Fruit fly (Drosophila melanogaster) whole organism, embryonic: ENCODE data around the gene CG2247.

Source experiments
- Asciz ChIP-seq: fragments of 200-800 bp; sonication (Bioruptor generic); optimal IDR thresholded peaks from 2 replicates; lab custom pipeline; 2017; ENCODE audit warnings: missing biosample characterization, mild to moderate bottlenecking, missing genetic modification characterization, missing genetic modification reagents
- CG11247 ChIP-seq: fragments of 200-800 bp; sonication (Bioruptor generic); IDR thresholded peaks from 2 replicates; pipeline ENCODE4 v1.3.6; 2022; ENCODE audit warnings: missing biosample characterization, missing genetic modification characterization
- CG13296 ChIP-seq: fragments of 200-800 bp; sonication (Bioruptor generic); optimal IDR thresholded peaks from 3 replicates; lab custom pipeline; 2018; ENCODE audit warnings: missing biosample characterization, mild to moderate bottlenecking, missing genetic modification characterization
- CG14441 ChIP-seq: fragments of 200-800 bp; sonication (Bioruptor generic); IDR thresholded peaks from 2 replicates; pipeline ENCODE4 v1.3.6; 2022; ENCODE audit warnings: missing biosample characterization, missing genetic modification characterization
- CG15601 ChIP-seq: fragments of 200-800 bp; sonication (Bioruptor generic); optimal IDR thresholded peaks from 3 replicates; lab custom pipeline; 2019; ENCODE audit warnings: missing biosample characterization, mild to moderate bottlenecking, missing genetic modification characterization, moderate library complexity
- CG1602 ChIP-seq: fragments of 200-800 bp; sonication (Bioruptor generic); optimal IDR thresholded peaks from 3 replicates; lab custom pipeline; 2016; ENCODE audit warnings: missing biosample characterization, missing genetic modification characterization
- CG17361 ChIP-seq: fragments of 200-800 bp; sonication (Bioruptor generic); IDR thresholded peaks from 3 replicates; pipeline ENCODE4 v1.3.6; 2022; ENCODE audit warnings: missing biosample characterization, missing genetic modification characterization
- CG17802 ChIP-seq: fragments of 200-800 bp; sonication (Bioruptor generic); optimal IDR thresholded peaks from 2 replicates; lab custom pipeline; 2018; ENCODE audit warnings: missing biosample characterization, mild to moderate bottlenecking, missing genetic modification characterization, moderate library complexity
- CG17829 ChIP-seq: fragments of 200-800 bp; optimal IDR thresholded peaks from 2 replicates; lab custom pipeline; 2019; ENCODE audit warnings: missing biosample characterization, mild to moderate bottlenecking, missing genetic modification characterization, moderate library complexity
- CG18476 ChIP-seq: fragments of 200-800 bp; sonication (Bioruptor generic); optimal IDR thresholded peaks from 2 replicates; lab custom pipeline; 2016; ENCODE audit warnings: missing biosample characterization, mild to moderate bottlenecking, missing genetic modification characterization
- CG18599 ChIP-seq: fragments of 200-800 bp; sonication (Bioruptor generic); optimal IDR thresholded peaks from 3 replicates; lab custom pipeline; 2017; ENCODE audit warnings: missing biosample characterization, missing genetic modification characterization, mild to moderate bottlenecking, moderate library complexity, missing genetic modification reagents
- CG2712 ChIP-seq: fragments of 200-800 bp; optimal IDR thresholded peaks from 3 replicates; lab custom pipeline; 2019; ENCODE audit warnings: missing biosample characterization, mild to moderate bottlenecking, missing genetic modification characterization, moderate library complexity
- CG30403 ChIP-seq: fragments of 200-800 bp; sonication (Bioruptor generic); optimal IDR thresholded peaks from 3 replicates; lab custom pipeline; 2016; ENCODE audit warnings: missing biosample characterization, missing genetic modification characterization
- CG32767 ChIP-seq: fragments of 200-800 bp; sonication (Bioruptor generic); IDR thresholded peaks from 2 replicates; pipeline ENCODE4 v1.3.6; 2022; ENCODE audit warnings: missing biosample characterization, missing genetic modification characterization
- CG32772 ChIP-seq: fragments of 200-800 bp; sonication (Bioruptor generic); IDR thresholded peaks from 2 replicates; pipeline ENCODE4 v1.3.6; 2022; ENCODE audit warnings: missing biosample characterization, missing genetic modification characterization
- CG4820 ChIP-seq: fragments of 200-800 bp; sonication (Bioruptor generic); optimal IDR thresholded peaks from 3 replicates; lab custom pipeline; 2016; ENCODE audit warnings: missing biosample characterization, missing genetic modification characterization
- CG7357 ChIP-seq: fragments of 200-800 bp; sonication (Bioruptor generic); IDR thresholded peaks from 3 replicates; pipeline ENCODE4 v1.3.6; 2022; ENCODE audit warnings: missing biosample characterization, missing genetic modification characterization
- CG7556 ChIP-seq: fragments of 200-800 bp; sonication (Bioruptor generic); optimal IDR thresholded peaks from 2 replicates; lab custom pipeline; 2017; ENCODE audit warnings: missing biosample characterization, mild to moderate bottlenecking, missing genetic modification characterization
- CG7839 ChIP-seq: fragments of 200-800 bp; sonication (Bioruptor generic); optimal IDR thresholded peaks from 3 replicates; lab custom pipeline; 2018; ENCODE audit warnings: missing biosample characterization, mild to moderate bottlenecking, missing genetic modification characterization, moderate library complexity
- CG8388 ChIP-seq: fragments of 200-800 bp; sonication (Bioruptor generic); optimal IDR thresholded peaks from 2 replicates; lab custom pipeline; 2019; ENCODE audit warnings: missing biosample characterization, mild to moderate bottlenecking, missing genetic modification characterization, moderate library complexity
- CTCF ChIP-seq: fragments of 200-800 bp; sonication (Bioruptor generic); optimal IDR thresholded peaks from 2 replicates; lab custom pipeline; 2017; ENCODE audit warnings: missing biosample characterization, mild to moderate bottlenecking, missing genetic modification characterization, moderate library complexity
- CoRest ChIP-seq: fragments of 200-800 bp; sonication (Bioruptor generic); optimal IDR thresholded peaks from 3 replicates; lab custom pipeline; 2018; ENCODE audit warnings: missing biosample characterization, mild to moderate bottlenecking, missing genetic modification characterization, moderate library complexity
- CrebB ChIP-seq: fragments of 200-800 bp; sonication (Bioruptor generic); optimal IDR thresholded peaks from 3 replicates; lab custom pipeline; 2018; ENCODE audit warnings: missing biosample characterization, mild to moderate bottlenecking, missing genetic modification characterization
- Dbx ChIP-seq: fragments of 200-800 bp; sonication (Bioruptor generic); IDR thresholded peaks from 3 replicates; pipeline ENCODE4 v1.3.6; 2022; ENCODE audit warnings: missing biosample characterization, missing genetic modification characterization
- Eip74EF ChIP-seq, 2 experiments: fragments of 200-800 bp in 1 of 2; fragments of >200 bp in 1 of 2; sonication (Bioruptor generic) in 1 of 2; optimal IDR thresholded peaks; 2 replicates each; lab custom pipeline; 2017 to 2019; ENCODE audit warnings: missing biosample characterization in 2 of 2, missing genetic modification characterization in 2 of 2, mild to moderate bottlenecking in 1 of 2, moderate library complexity in 1 of 2
- Gug ChIP-seq: fragments of 200-800 bp; sonication (Bioruptor generic); IDR thresholded peaks from 4 replicates; pipeline ENCODE4 v1.3.6; 2022; ENCODE audit warnings: missing biosample characterization, missing genetic modification characterization
- Hsf ChIP-seq: fragments of 200-800 bp; sonication (Bioruptor generic); optimal IDR thresholded peaks from 3 replicates; lab custom pipeline; 2016; ENCODE audit warnings: missing biosample characterization, missing genetic modification characterization
- Med ChIP-seq: fragments of 200-800 bp; sonication (Bioruptor generic); peaks from one replicate; lab custom pipeline; 2016; ENCODE audit warnings: missing biosample characterization, missing genetic modification characterization, mild to moderate bottlenecking, inconsistent platforms, moderate library complexity
- NfI ChIP-seq: fragments of 200-800 bp; sonication (Bioruptor generic); optimal IDR thresholded peaks from 3 replicates; lab custom pipeline; 2018; ENCODE audit warnings: missing biosample characterization, mild to moderate bottlenecking, missing genetic modification characterization, moderate library complexity
- Oaz ChIP-seq: fragments of 200-800 bp; sonication (Bioruptor generic); IDR thresholded peaks from 2 replicates; pipeline ENCODE4 v1.3.6; 2022; ENCODE audit warnings: missing biosample characterization, missing genetic modification characterization
- Ptx1 ChIP-seq: fragments of 200-800 bp; sonication (Bioruptor generic); IDR thresholded peaks from 2 replicates; pipeline ENCODE4 v1.3.6; 2022; ENCODE audit warnings: missing biosample characterization, missing genetic modification characterization
- Xbp1 ChIP-seq: fragments of 200-800 bp; sonication (Bioruptor generic); optimal IDR thresholded peaks from 3 replicates; lab custom pipeline; 2016; ENCODE audit warnings: missing biosample characterization, mild to moderate bottlenecking, missing genetic modification characterization
- Xrp1 ChIP-seq: fragments of 200-800 bp; sonication (Bioruptor generic); IDR thresholded peaks from 2 replicates; pipeline ENCODE4 v1.3.6; 2022; ENCODE audit warnings: missing biosample characterization, missing genetic modification characterization
- chn ChIP-seq: fragments of 200-800 bp; sonication (Bioruptor generic); optimal IDR thresholded peaks from 2 replicates; lab custom pipeline; 2016; ENCODE audit warnings: missing biosample characterization, missing genetic modification characterization
- cwo ChIP-seq: fragments of 200-800 bp; sonication (Bioruptor generic); optimal IDR thresholded peaks from 3 replicates; lab custom pipeline; 2017; ENCODE audit warnings: missing biosample characterization, missing genetic modification characterization, mild to moderate bottlenecking, moderate library complexity, missing genetic modification reagents
- esg ChIP-seq: fragments of 200-800 bp; sonication (Bioruptor generic); conservative IDR thresholded peaks from 2 replicates; pipeline ENCODE4 v1.3.6; 2022; ENCODE audit warnings: missing biosample characterization, missing genetic modification characterization
- eve ChIP-seq, 2 experiments: fragments of >200 bp; optimal IDR thresholded peaks; 2 replicates each; lab custom pipeline; 2017; ENCODE audit warnings: missing biosample characterization in 2 of 2, missing genetic modification characterization in 2 of 2
- fd102C ChIP-seq: fragments of 200-800 bp; sonication (Bioruptor generic); optimal IDR thresholded peaks from 2 replicates; lab custom pipeline; 2018; ENCODE audit warnings: missing biosample characterization, mild to moderate bottlenecking, missing genetic modification characterization, moderate library complexity
- jing ChIP-seq: fragments of 200-800 bp; sonication (Bioruptor generic); optimal IDR thresholded peaks from 2 replicates; lab custom pipeline; 2018; ENCODE audit warnings: missing biosample characterization, mild to moderate bottlenecking, missing genetic modification characterization
- kah ChIP-seq: fragments of 200-800 bp; sonication (Bioruptor generic); optimal IDR thresholded peaks from 2 replicates; lab custom pipeline; 2018; ENCODE audit warnings: missing biosample characterization, mild to moderate bottlenecking, missing genetic modification characterization
- prd ChIP-seq, 3 experiments: fragments of >200 bp in 2 of 3; fragments of 200-800 bp in 1 of 3; sonication (Bioruptor generic) in 1 of 3; optimal IDR thresholded peaks in 2 of 3; IDR thresholded peaks in 1 of 3; 2 replicates in 2 of 3; 3 replicates in 1 of 3; pipeline versions ENCODE4 v1.3.6 to Lab custom; 2017 to 2022; ENCODE audit warnings: missing biosample characterization in 1 of 3, missing genetic modification characterization in 1 of 3
- row ChIP-seq: fragments of 200-800 bp; sonication (Bioruptor generic); IDR thresholded peaks from 3 replicates; pipeline ENCODE4 v1.3.6; 2022; ENCODE audit warnings: missing biosample characterization, missing genetic modification characterization
- sd ChIP-seq: fragments of 200-800 bp; sonication (Bioruptor generic); optimal IDR thresholded peaks from 3 replicates; lab custom pipeline; 2018; ENCODE audit warnings: missing biosample characterization, mild to moderate bottlenecking, missing genetic modification characterization, moderate library complexity
- sima ChIP-seq: fragments of 200-800 bp; sonication (Bioruptor generic); optimal IDR thresholded peaks from 2 replicates; lab custom pipeline; 2016; ENCODE audit warnings: missing biosample characterization, missing genetic modification characterization
- slbo ChIP-seq: fragments of 200-800 bp; sonication (Bioruptor generic); IDR thresholded peaks from 2 replicates; pipeline ENCODE4 v1.3.6; 2022; ENCODE audit warnings: missing biosample characterization, missing genetic modification characterization
- sqz ChIP-seq: fragments of 200-800 bp; sonication (Bioruptor generic); optimal IDR thresholded peaks from 3 replicates; lab custom pipeline; 2018; ENCODE audit warnings: missing biosample characterization, mild to moderate bottlenecking, missing genetic modification characterization
- tgo ChIP-seq: fragments of 200-800 bp; sonication (Bioruptor generic); IDR thresholded peaks from 3 replicates; pipeline ENCODE4 v1.3.6; 2022; ENCODE audit warnings: missing biosample characterization, missing genetic modification characterization
- trem ChIP-seq: fragments of 200-800 bp; optimal IDR thresholded peaks from 3 replicates; lab custom pipeline; 2019; ENCODE audit warnings: missing biosample characterization, mild to moderate bottlenecking, missing genetic modification characterization, moderate library complexity
- ttk ChIP-seq: fragments of 200-800 bp; sonication (Bioruptor generic); IDR thresholded peaks from 2 replicates; pipeline ENCODE4 v2.1.2; 2022; ENCODE audit warnings: missing biosample characterization, missing genetic modification characterization
- zf30C ChIP-seq: fragments of 200-800 bp; sonication (Bioruptor generic); optimal IDR thresholded peaks from 3 replicates; lab custom pipeline; 2018; ENCODE audit warnings: missing biosample characterization, mild to moderate bottlenecking, missing genetic modification characterization

CG2247 gene

dm6 chrX:11659080-11659479 is 47.6 kb upstream of the CG2247 start (continued):
- TF ChIP-seq CG32767 (peak; percentile 35; the same call in 1 of the 2 replicates), tgo (GFP tag; lab: Robert Waterston, UW) (peak; percentile 61; the same call in 2 of the 3 replicates), CG8388 (GFP tag; lab: Kevin White, UChicago) (peak; percentile 57), CG17829 (tag; lab: Kevin White, UChicago) (peak; percentile 33), NfI (GFP tag; lab: Kevin White, UChicago) (peak; percentile 27), CG30403 (GFP tag; lab: Kevin White, UChicago) (peak; percentile 41), sqz (peak; percentile 46), CG15601 (tag; lab: Kevin White, UChicago) (peak; percentile 60), Dbx (no peak), jing (peak; percentile 6), CG13296 (GFP tag; lab: Kevin White, UChicago) (peak; percentile 35), CTCF (GFP tag; lab: Kevin White, UChicago) (peak; percentile 11), Hsf (GFP tag; lab: Kevin White, UChicago) (peak; percentile 11), Xrp1 (peak; percentile 65), Oaz (0 out of 2 replicates have a peak, but pooled peaks have one; percentile 16), CG7357 (GFP tag; lab: Robert Waterston, UW) (peak; percentile 45; the same call in 1 of the 3 replicates), CG4820 (GFP tag; lab: Kevin White, UChicago) (peak; percentile 37), row (peak; percentile 52), eve (GFP tag; optimal IDR thresholded peaks at IDR 0.05; lab: Kevin White, UChicago) (peak in 1 of 2 experiments; percentile 67), CG18476 (GFP tag; lab: Kevin White, UChicago) (no peak), CG14441 (GFP tag; lab: Robert Waterston, UW) (0 out of 2 replicates have a peak, but pooled peaks have one; percentile 18), Gug (GFP tag; lab: Robert Waterston, UW) (peak; percentile 30; the same call in 1 of the 4 replicates), trem (peak; percentile 45), esg (peak; percentile 35), sd (no peak), Eip74EF (GFP tag; optimal IDR thresholded peaks at IDR 0.05; lab: Kevin White, UChicago) (peak in 1 of 2 experiments; percentile 40), slbo (GFP tag; lab: Robert Waterston, UW) (no peak), CG11247 (GFP tag; lab: Robert Waterston, UW) (no peak), CG7556 (peak; percentile 54), prd (optimal IDR thresholded peaks at IDR 0.05; lab: Kevin White, UChicago) (no peak), prd (GFP tag; IDR thresholded peaks at IDR 0.05; lab: Robert Waterston, UW) (peak; percentile 61; the same call in 1 of the 3 replicates), Med (GFP tag; lab: Kevin White, UChicago) (peak; percentile 18), CG2712 (tag; lab: Kevin White, UChicago) (peak; percentile 60), sima (GFP tag; lab: Kevin White, UChicago) (no peak), cwo (GFP tag; lab: Kevin White, UChicago) (peak; percentile 3), Asciz (peak; percentile 55), Xbp1 (GFP tag; lab: Kevin White, UChicago) (peak; percentile 32), CrebB (tag; lab: Kevin White, UChicago) (no peak), CoRest (tag; lab: Kevin White, UChicago) (peak; percentile 73), CG32772 (GFP tag; lab: Robert Waterston, UW) (peak; percentile 46), CG1602 (peak; percentile 2), CG18599 (GFP tag; lab: Kevin White, UChicago) (peak; percentile 28), chn (GFP tag; lab: Kevin White, UChicago) (no peak), CG17802 (tag; lab: Kevin White, UChicago) (no peak), Ptx1 (GFP tag; lab: Robert Waterston, UW) (peak; percentile 79), ttk (GFP tag; lab: Robert Waterston, UW) (peak; percentile 68), kah (GFP tag; lab: Kevin White, UChicago) (peak; percentile 7), CG7839 (tag; lab: Kevin White, UChicago) (peak; percentile 67), zf30C (GFP tag; lab: Kevin White, UChicago) (no peak), fd102C (GFP tag; lab: Kevin White, UChicago) (no peak), CG17361 (peak; percentile 52; the same call in 2 of the 3 replicates)
